Fruit fly (Drosophila melanogaster): ENCODE results near the gene Oseg5.

Gene Oseg5

dm6 chr2L:20844381-20844780, 8.7 kb upstream of the Oseg5 start (continued):
- TF ChIP-seq lz (GFP tag; optimal IDR thresholded peaks at IDR 0.05) (no peak), Hr39 (GFP tag; optimal IDR thresholded peaks at IDR 0.05) (no peak), CG15336 (GFP tag; IDR thresholded peaks at IDR 0.05) (peak; percentile 59), CG16779 (tag; optimal IDR thresholded peaks at IDR 0.05) (no peak), fkh (GFP tag; optimal IDR thresholded peaks at IDR 0.05) (no peak), CG6854 (GFP tag; optimal IDR thresholded peaks at IDR 0.05) (no peak), pdm3 (GFP tag; optimal IDR thresholded peaks at IDR 0.05) (peak; percentile 25), fd85E (GFP tag; optimal IDR thresholded peaks at IDR 0.05) (no peak)

DNA sequence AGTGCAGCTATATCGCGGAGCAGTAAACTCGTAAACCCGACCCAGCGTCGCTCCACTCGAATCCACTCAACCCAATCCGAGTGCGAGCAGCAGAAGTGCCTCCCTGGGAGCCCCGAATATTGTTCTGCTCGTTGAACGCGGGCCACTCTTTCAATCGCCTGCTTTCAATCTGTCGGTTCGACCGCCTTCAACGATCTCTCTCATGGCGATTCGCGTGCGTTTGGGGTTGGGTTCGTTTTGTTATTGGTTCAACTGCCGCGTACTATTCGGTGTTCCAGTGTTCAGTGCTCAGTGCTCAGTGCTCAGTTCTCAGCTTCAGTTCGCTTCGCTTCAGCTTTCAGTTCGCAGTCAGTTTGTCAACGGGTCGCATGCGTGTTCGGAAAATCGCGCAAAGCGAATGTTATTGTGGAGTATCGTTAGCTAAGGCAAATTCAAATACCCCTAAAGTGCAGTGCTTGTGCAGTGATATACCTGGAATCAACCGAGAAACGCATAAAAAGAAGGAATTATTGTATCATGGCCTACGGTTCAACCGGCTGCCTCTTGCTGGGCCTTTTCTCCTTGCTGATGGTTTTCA, 4.9 kb upstream of the Oseg5 start, which contains the start of gene CG31676:
Gene CG31676, plus strand, starts transcription at position 289 of the 577 bp plus-strand sequence.
- peak; percentile 5; the same call in 1 of the 3 replicates for TF ChIP-seq eg (GFP tag; IDR thresholded peaks at IDR 0.05)
- TF ChIP-seq Met (GFP tag; optimal IDR thresholded peaks at IDR 0.05) = no peak
- TF ChIP-seq Eip78C (GFP tag) = peak; percentile 73
- no peak for TF ChIP-seq CG6854 (GFP tag; optimal IDR thresholded peaks at IDR 0.05)
- TF ChIP-seq CG10669 (GFP tag; optimal IDR thresholded peaks at IDR 0.05) = no peak
- TF ChIP-seq CG8119 (GFP tag; IDR thresholded peaks at IDR 0.05) = 0 out of 3 replicates have a peak, but pooled peaks have one; percentile 19
- TF ChIP-seq CG4318 (GFP tag; optimal IDR thresholded peaks at IDR 0.05) = no peak
- TF ChIP-seq CG6163 (GFP tag; IDR thresholded peaks at IDR 0.05) = 0 out of 3 replicates have a peak, but pooled peaks have one; percentile 36

- TF ChIP-seq CG10631 (GFP tag; optimal IDR thresholded peaks at IDR 0.05) (no peak), Hr38 (GFP tag; optimal IDR thresholded peaks at IDR 0.05) (no peak), CG7368 (GFP tag; optimal IDR thresholded peaks at IDR 0.05) (no peak), CG11294 (GFP tag; IDR thresholded peaks at IDR 0.05) (peak; percentile 48; the same call in 1 of the 2 replicates), salr (GFP tag; optimal IDR thresholded peaks at IDR 0.05) (no peak), CG31627 (GFP tag; optimal IDR thresholded peaks at IDR 0.05) (no peak), fkh (GFP tag; optimal IDR thresholded peaks at IDR 0.05) (no peak), net (GFP tag; optimal IDR thresholded peaks at IDR 0.05) (no peak), Eip93F (GFP tag; optimal IDR thresholded peaks at IDR 0.05) (no peak), Eip78C (GFP tag) (no peak), CG6276 (GFP tag; optimal IDR thresholded peaks at IDR 0.05) (peak; percentile 82), Hr39 (GFP tag; optimal IDR thresholded peaks at IDR 0.05) (no peak), CG1621 (tag; optimal IDR thresholded peaks at IDR 0.05) (no peak), acj6 (GFP tag; optimal IDR thresholded peaks at IDR 0.05) (no peak), CG6792 (GFP tag; optimal IDR thresholded peaks at IDR 0.05) (no peak), eg (GFP tag; IDR thresholded peaks at IDR 0.05) (0 out of 3 replicates have a peak, but pooled peaks have one; percentile 40), CG16779 (tag; optimal IDR thresholded peaks at IDR 0.05) (no peak), pdm3 (GFP tag; optimal IDR thresholded peaks at IDR 0.05) (no peak), CG6163 (GFP tag; IDR thresholded peaks at IDR 0.05) (no peak), ss (GFP tag; optimal IDR thresholded peaks at IDR 0.05) (no peak), CG3919 (GFP tag; optimal IDR thresholded peaks at IDR 0.05) (no peak), Met (GFP tag; optimal IDR thresholded peaks at IDR 0.05) (no peak), fd85E (GFP tag; optimal IDR thresholded peaks at IDR 0.05) (no peak), lz (GFP tag; optimal IDR thresholded peaks at IDR 0.05) (no peak), CG3032 (tag; optimal IDR thresholded peaks at IDR 0.05) (no peak), CG8119 (GFP tag; IDR thresholded peaks at IDR 0.05) (no peak), CG4318 (GFP tag; optimal IDR thresholded peaks at IDR 0.05) (no peak), CG11762 (GFP tag; optimal IDR thresholded peaks at IDR 0.05; ENCODE audit: insufficient read depth) (peak; percentile 23), CG6854 (GFP tag; optimal IDR thresholded peaks at IDR 0.05) (no peak), Lpt (GFP tag; optimal IDR thresholded peaks at IDR 0.05) (no peak), Blimp-1 (GFP tag; optimal IDR thresholded peaks at IDR 0.05) (no peak), Gug (GFP tag; IDR thresholded peaks at IDR 0.05) (peak; percentile 36; the same call in 1 of the 2 replicates)
Measured at dm6 chr2L:20840006-20840405, 4.4 kb upstream of the Oseg5 start.

DNA sequence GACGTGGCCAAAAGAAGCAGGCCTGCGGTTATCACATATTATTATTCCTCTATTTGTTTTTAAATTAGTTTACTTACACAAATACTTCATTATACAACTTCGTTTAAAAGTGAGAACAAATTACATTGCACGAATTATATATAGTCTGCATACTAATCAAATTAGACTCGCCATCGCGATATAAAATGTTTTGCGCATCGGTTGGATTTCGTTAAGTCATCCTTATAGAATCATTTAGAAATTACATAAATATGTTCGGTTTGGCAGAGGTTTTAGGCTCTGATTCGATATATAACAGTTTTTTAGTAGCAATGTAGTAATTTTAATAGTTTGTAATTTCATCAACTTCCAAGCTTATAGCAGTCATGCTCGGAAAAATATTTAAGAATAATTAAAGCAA, 2.2 kb upstream of the Oseg5 start, which contains the start of gene Spn38F:
Gene Spn38F, minus strand, starts transcription at position 101 of the 400 bp plus-strand sequence.
- TF ChIP-seq CG8319 (GFP tag; optimal IDR thresholded peaks at IDR 0.05) = no peak
- no peak for TF ChIP-seq CG11902 (GFP tag; optimal IDR thresholded peaks at IDR 0.05)
- TF ChIP-seq CG34406 (GFP tag; optimal IDR thresholded peaks at IDR 0.05) = no peak
- no peak for TF ChIP-seq CG3032 (tag; optimal IDR thresholded peaks at IDR 0.05)
- TF ChIP-seq CG6792 (GFP tag; optimal IDR thresholded peaks at IDR 0.05) = no peak
- no peak for TF ChIP-seq Hr39 (GFP tag; optimal IDR thresholded peaks at IDR 0.05)
- no peak for TF ChIP-seq net (GFP tag; optimal IDR thresholded peaks at IDR 0.05)
- TF ChIP-seq Sox15 (GFP tag; optimal IDR thresholded peaks at IDR 0.05) = no peak
- TF ChIP-seq CG32006 (GFP tag; optimal IDR thresholded peaks at IDR 0.05) = no peak
- TF ChIP-seq dsx (GFP tag; optimal IDR thresholded peaks at IDR 0.05; ENCODE audit: poor library complexity, severe bottlenecking) = no peak
- no peak for TF ChIP-seq CG11294 (GFP tag; IDR thresholded peaks at IDR 0.05)

All from whole organism, prepupa.